Fruit fly (Drosophila melanogaster): ENCODE measurements around the gene lcs.

lcs gene

dm6 chrX:21357810-21358671, 39.1 kb downstream of the lcs start, which contains the start of gene Septin1 (continued):
- no peak for TF ChIP-seq Eip93F (GFP tag; optimal IDR thresholded peaks at IDR 0.05)
- TF ChIP-seq Ets96B (tag; optimal IDR thresholded peaks at IDR 0.05) = no peak
- TF ChIP-seq Hr4 (GFP tag; optimal IDR thresholded peaks at IDR 0.05) = no peak
- TF ChIP-seq cyc (GFP tag; optimal IDR thresholded peaks at IDR 0.05) = no peak
- TF ChIP-seq CG1621 (tag; optimal IDR thresholded peaks at IDR 0.05) = no peak
- no peak for TF ChIP-seq CG34406 (GFP tag; optimal IDR thresholded peaks at IDR 0.05)
- no peak for TF ChIP-seq CG6792 (GFP tag; optimal IDR thresholded peaks at IDR 0.05)
- TF ChIP-seq dac (GFP tag; optimal IDR thresholded peaks at IDR 0.05) = no peak
- TF ChIP-seq Sox102F (GFP tag; optimal IDR thresholded peaks at IDR 0.05) = no peak
- TF ChIP-seq CG8319 (GFP tag; optimal IDR thresholded peaks at IDR 0.05) = no peak
- TF ChIP-seq Sox14 (GFP tag; optimal IDR thresholded peaks at IDR 0.05) = peak; percentile 87
- TF ChIP-seq CG11902 (GFP tag; optimal IDR thresholded peaks at IDR 0.05) = no peak
- TF ChIP-seq Blimp-1 (GFP tag; optimal IDR thresholded peaks at IDR 0.05) = no peak
- TF ChIP-seq esn (GFP tag; optimal IDR thresholded peaks at IDR 0.05) = no peak
- no peak for TF ChIP-seq achi (GFP tag; optimal IDR thresholded peaks at IDR 0.05)
- TF ChIP-seq svp (GFP tag) = peak; percentile 77
- TF ChIP-seq pdm3 (GFP tag; optimal IDR thresholded peaks at IDR 0.05) = no peak
- TF ChIP-seq CG6854 (GFP tag; optimal IDR thresholded peaks at IDR 0.05) = peak; percentile 49

- TF ChIP-seq CG9139 (GFP tag; optimal IDR thresholded peaks at IDR 0.05) (no peak), CG10669 (GFP tag; optimal IDR thresholded peaks at IDR 0.05) (no peak), vri (GFP tag; optimal IDR thresholded peaks at IDR 0.05) (peak; percentile 31)
These were observed 43.6 kb downstream of the lcs start for dm6 chrX:21353541-21353940.

dm6 chrX:21351210-21351824, 45.8 kb downstream of the lcs start:
- TF ChIP-seq lz (GFP tag; optimal IDR thresholded peaks at IDR 0.05) = peak; percentile 19
- peak; percentile 58 for TF ChIP-seq Eip78C (GFP tag)
- peak; percentile 43 for TF ChIP-seq svp (GFP tag)
- TF ChIP-seq ss (GFP tag; optimal IDR thresholded peaks at IDR 0.05) = no peak
- TF ChIP-seq CG6792 (GFP tag; optimal IDR thresholded peaks at IDR 0.05) = no peak
- no peak for TF ChIP-seq Sox14 (GFP tag; optimal IDR thresholded peaks at IDR 0.05)

dm6 chrX:21349800-21350309, 47.3 kb downstream of the lcs start, which contains the start of the genes peng and sol:
Gene peng (minus strand): TSS chrX:21349843.
Gene sol (plus strand): TSS chrX:21350280.
- TF ChIP-seq CG9139 (GFP tag; optimal IDR thresholded peaks at IDR 0.05) (no peak), net (GFP tag; optimal IDR thresholded peaks at IDR 0.05) (peak; percentile 48), esn (GFP tag; optimal IDR thresholded peaks at IDR 0.05) (peak; percentile 82), CG3919 (GFP tag; optimal IDR thresholded peaks at IDR 0.05) (peak; percentile 72), Hr38 (GFP tag; optimal IDR thresholded peaks at IDR 0.05) (no peak), fkh (GFP tag; optimal IDR thresholded peaks at IDR 0.05) (no peak), CG8319 (GFP tag; optimal IDR thresholded peaks at IDR 0.05) (peak; percentile 51), CG6276 (GFP tag; optimal IDR thresholded peaks at IDR 0.05) (no peak), CG8119 (GFP tag; IDR thresholded peaks at IDR 0.05) (peak; percentile 60; the same call in 2 of the 3 replicates), Met (GFP tag; optimal IDR thresholded peaks at IDR 0.05) (peak; percentile 81), lz (GFP tag; optimal IDR thresholded peaks at IDR 0.05) (peak; percentile 84), Hr39 (GFP tag; optimal IDR thresholded peaks at IDR 0.05) (peak; percentile 87), acj6 (GFP tag; optimal IDR thresholded peaks at IDR 0.05) (peak; percentile 71), Sox14 (GFP tag; optimal IDR thresholded peaks at IDR 0.05) (peak; percentile 75), CG11762 (GFP tag; optimal IDR thresholded peaks at IDR 0.05; ENCODE audit: insufficient read depth) (peak; percentile 66), CG34406 (GFP tag; optimal IDR thresholded peaks at IDR 0.05) (peak; percentile 63), fd59A (GFP tag; optimal IDR thresholded peaks at IDR 0.05) (peak; percentile 52), CG32006 (GFP tag; optimal IDR thresholded peaks at IDR 0.05) (peak; percentile 78), cyc (GFP tag; optimal IDR thresholded peaks at IDR 0.05) (peak; percentile 75), pdm3 (GFP tag; optimal IDR thresholded peaks at IDR 0.05) (peak; percentile 86), Ets96B (tag; optimal IDR thresholded peaks at IDR 0.05) (peak; percentile 60), CG7368 (GFP tag; optimal IDR thresholded peaks at IDR 0.05) (peak; percentile 19), achi (GFP tag; optimal IDR thresholded peaks at IDR 0.05) (peak; percentile 70), spab (GFP tag; optimal IDR thresholded peaks at IDR 0.05) (no peak), CG8632 (GFP tag; optimal IDR thresholded peaks at IDR 0.05) (peak; percentile 70), CG31627 (GFP tag; optimal IDR thresholded peaks at IDR 0.05) (peak; percentile 83), CG15336 (GFP tag; IDR thresholded peaks at IDR 0.05) (peak; percentile 74), Hr4 (GFP tag; optimal IDR thresholded peaks at IDR 0.05) (no peak), Eip75B (GFP tag; optimal IDR thresholded peaks at IDR 0.05) (peak; percentile 77)

Data from whole organism, prepupa.